Worm (Caenorhabditis elegans) whole organism, L4/young adult: ENCODE data around the gene C46C11.3.

Source experiments
- W03F9.2 ChIP-seq: fragments of 150-350 bp; optimal IDR thresholded peaks from 2 replicates; lab custom pipeline; 2014; ENCODE audit warnings: missing biosample characterization, missing genetic modification characterization
- dao-5 ChIP-seq: sonication (generic microtip); optimal IDR thresholded peaks from 2 replicates; lab custom pipeline; 2016; ENCODE audit warnings: missing genotype, missing genetic modification characterization, moderate library complexity, missing compliant biosample characterization

ce11 chrX:4662964-4663684 lies 41.0 kb downstream of the C46C11.3 start:
- TF ChIP-seq W03F9.2 (tag; lab: Kevin White, UChicago) (no peak), dao-5 (tag; lab: Kevin White, UChicago) (no peak)
